Worm (Caenorhabditis elegans) whole organism, L1 larva: ENCODE results near the gene F59E11.7.

Experiments used
- aly-2 ChIP-seq: fragments of 150-350 bp; optimal IDR thresholded peaks from 2 replicates; lab custom pipeline; 2014; ENCODE audit warnings: missing biosample characterization, missing genetic modification characterization
- ama-1 ChIP-seq: fragments of 150-350 bp; optimal IDR thresholded peaks from 2 replicates; lab custom pipeline; 2014
- hlh-17 ChIP-seq: fragments of 200-800 bp; sonication (Bioruptor generic); optimal IDR thresholded peaks from 2 replicates; lab custom pipeline; 2018; ENCODE audit warnings: missing genetic modification characterization, mild to moderate bottlenecking, missing compliant biosample characterization, moderate library complexity, borderline replicate concordance
- lin-39 ChIP-seq: fragments of 150-350 bp; optimal IDR thresholded peaks from 2 replicates; lab custom pipeline; 2014; ENCODE audit warnings: missing biosample characterization, missing genetic modification reagents, missing genetic modification characterization
- lsy-2 ChIP-seq, 2 experiments: fragments of 150-350 bp; optimal IDR thresholded peaks; 2 replicates each; lab custom pipeline; 2014; ENCODE audit warnings: missing biosample characterization in 2 of 2, missing genetic modification characterization in 2 of 2
- mab-9 ChIP-seq: fragments of 200-800 bp; sonication (Bioruptor generic); IDR thresholded peaks from 2 replicates; pipeline ENCODE4 v1.3.6; 2022; ENCODE audit warnings: missing genetic modification reagents, missing genetic modification characterization, missing compliant biosample characterization
- mdl-1 ChIP-seq, 2 experiments: fragments of 150-350 bp; optimal IDR thresholded peaks; 2 replicates each; lab custom pipeline; 2014 to 2017; ENCODE audit warnings: missing biosample characterization in 2 of 2, missing genetic modification characterization in 2 of 2, inconsistent platforms in 1 of 2
- nhr-77 ChIP-seq: fragments of 150-350 bp; optimal IDR thresholded peaks from 2 replicates; lab custom pipeline; 2014; ENCODE audit warnings: missing biosample characterization, missing genetic modification characterization
- nhr-85 ChIP-seq: sonication (generic microtip); peaks from one replicate; lab custom pipeline; 2016; ENCODE audit warnings: missing genetic modification characterization, inconsistent platforms, missing compliant biosample characterization
- sox-4 ChIP-seq: sonication (generic microtip); optimal IDR thresholded peaks from 2 replicates; lab custom pipeline; 2016; ENCODE audit warnings: missing genetic modification characterization, missing compliant biosample characterization
- sptf-1 ChIP-seq: fragments of 150-350 bp; optimal IDR thresholded peaks from 2 replicates; lab custom pipeline; 2014; ENCODE audit warnings: missing biosample characterization, missing genetic modification characterization
- unc-62 ChIP-seq: fragments of 150-350 bp; optimal IDR thresholded peaks from 2 replicates; lab custom pipeline; 2014; ENCODE audit warnings: missing biosample characterization, missing genetic modification reagents, missing genetic modification characterization
- zip-4 ChIP-seq: fragments of 200-800 bp; sonication (Bioruptor generic); optimal IDR thresholded peaks from 2 replicates; lab custom pipeline; 2018; ENCODE audit warnings: mild to moderate bottlenecking, missing genetic modification characterization, moderate library complexity, missing compliant biosample characterization
- ztf-11 ChIP-seq, 2 experiments: sonication (generic microtip); optimal IDR thresholded peaks; 2 replicates each; lab custom pipeline; 2016 to 2017; ENCODE audit warnings: missing genetic modification characterization in 2 of 2, missing biosample characterization in 1 of 2, missing compliant biosample characterization in 1 of 2

DNA sequence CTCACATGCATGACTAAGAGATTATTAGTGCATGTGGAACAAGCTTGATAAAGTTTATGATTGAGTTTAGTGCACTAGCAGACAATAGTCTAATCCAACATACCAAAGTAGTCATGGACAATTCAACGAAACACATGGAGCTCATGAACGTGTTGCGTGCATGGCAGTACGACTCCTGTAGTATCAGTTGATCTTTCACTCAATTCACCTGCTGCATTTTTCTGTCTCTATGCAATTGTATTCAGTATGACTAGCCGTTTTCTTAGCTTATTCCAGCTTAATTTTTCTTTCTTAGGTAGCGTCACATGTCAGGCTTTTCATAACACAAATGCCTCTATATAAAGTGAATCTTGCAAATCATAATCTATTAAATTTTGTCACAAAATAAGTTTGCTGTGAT is 13.2 kb downstream of the F59E11.7 start, which contains the start of gene srx-1:
- TF ChIP-seq lsy-2 (tag; optimal IDR thresholded peaks at IDR 0.05; lab: Kevin White, UChicago) (no peak), sptf-1 (tag; lab: Kevin White, UChicago) (no peak), aly-2 (tag; lab: Kevin White, UChicago) (no peak), nhr-77 (tag; lab: Kevin White, UChicago) (no peak), hlh-17 (GFP tag; lab: Kevin White, UChicago) (no peak), sox-4 (tag; lab: Kevin White, UChicago) (no peak), zip-4 (GFP tag; lab: Kevin White, UChicago) (no peak), mdl-1 (tag; optimal IDR thresholded peaks at IDR 0.05; lab: Kevin White, UChicago) (no peak), unc-62 (GFP tag; lab: Kevin White, UChicago) (no peak), ztf-11 (tag; optimal IDR thresholded peaks at IDR 0.05; lab: Kevin White, UChicago) (no peak), nhr-85 (tag; lab: Kevin White, UChicago) (no peak), mab-9 (GFP tag; lab: Robert Waterston, UW) (no peak), lin-39 (tag; lab: Kevin White, UChicago) (no peak), ama-1 (lab: Kevin White, UChicago) (no peak)
